Fruit fly (Drosophila melanogaster) whole organism, embryonic: Measurements from ENCODE around the gene Cfp1.

Source experiments
- BEAF-32 ChIP-seq: fragments of 200-800 bp; sonication (Bioruptor generic); optimal IDR thresholded peaks from 3 replicates; lab custom pipeline; 2017; ENCODE audit warnings: missing biosample characterization, missing genetic modification characterization, mild to moderate bottlenecking, moderate library complexity, missing genetic modification reagents
- Bdp1 ChIP-seq: fragments of 200-800 bp; sonication (Bioruptor generic); optimal IDR thresholded peaks from 3 replicates; lab custom pipeline; 2016; ENCODE audit warnings: missing biosample characterization, missing genetic modification characterization
- Bgb ChIP-seq: fragments of 200-800 bp; sonication (Bioruptor generic); IDR thresholded peaks from 2 replicates; pipeline ENCODE4 v1.3.6; 2022; ENCODE audit warnings: missing biosample characterization, missing genetic modification characterization; ENCODE audit not compliant: partially characterized antibody
- CG10267 ChIP-seq: fragments of 200-800 bp; sonication (Bioruptor generic); optimal IDR thresholded peaks from 2 replicates; lab custom pipeline; 2018; ENCODE audit warnings: missing biosample characterization, mild to moderate bottlenecking, missing genetic modification characterization, moderate library complexity
- CG12769 ChIP-seq: fragments of 200-800 bp; sonication (Bioruptor generic); optimal IDR thresholded peaks from 2 replicates; lab custom pipeline; 2019; ENCODE audit warnings: missing biosample characterization, mild to moderate bottlenecking, missing genetic modification characterization, moderate library complexity
- CG13287 ChIP-seq: fragments of 200-800 bp; sonication (Bioruptor generic); IDR thresholded peaks from 2 replicates; pipeline ENCODE4 v1.3.6; 2022; ENCODE audit warnings: missing biosample characterization, missing genetic modification characterization; ENCODE audit not compliant: partially characterized antibody
- CG14710 ChIP-seq: fragments of 200-800 bp; sonication (Bioruptor generic); optimal IDR thresholded peaks from 3 replicates; lab custom pipeline; 2019; ENCODE audit warnings: missing biosample characterization, mild to moderate bottlenecking, missing genetic modification characterization, moderate library complexity
- CG15696 ChIP-seq: fragments of 200-800 bp; sonication (Bioruptor generic); optimal IDR thresholded peaks from 2 replicates; lab custom pipeline; 2019; ENCODE audit warnings: missing biosample characterization, mild to moderate bottlenecking, missing genetic modification characterization, moderate library complexity
- CG16813 ChIP-seq: fragments of 200-800 bp; sonication (Bioruptor generic); IDR thresholded peaks from 3 replicates; pipeline ENCODE4 v1.3.6; 2022; ENCODE audit warnings: missing biosample characterization, missing genetic modification characterization; ENCODE audit not compliant: partially characterized antibody
- CG2116 ChIP-seq: fragments of 200-800 bp; sonication (Bioruptor generic); optimal IDR thresholded peaks from 3 replicates; lab custom pipeline; 2018; ENCODE audit warnings: missing biosample characterization, mild to moderate bottlenecking, missing genetic modification characterization
- CG30020 ChIP-seq: fragments of 200-800 bp; optimal IDR thresholded peaks from 2 replicates; lab custom pipeline; 2019; ENCODE audit warnings: missing biosample characterization, mild to moderate bottlenecking, missing genetic modification characterization, moderate library complexity
- CG30403 ChIP-seq: fragments of 200-800 bp; sonication (Bioruptor generic); optimal IDR thresholded peaks from 3 replicates; lab custom pipeline; 2016; ENCODE audit warnings: missing biosample characterization, missing genetic modification characterization
- CG34224 ChIP-seq: fragments of 200-800 bp; sonication (Bioruptor generic); IDR thresholded peaks from 3 replicates; pipeline ENCODE4 v1.3.6; 2022; ENCODE audit warnings: missing biosample characterization, missing genetic modification characterization; ENCODE audit not compliant: partially characterized antibody
- CG4404 ChIP-seq: fragments of 200-800 bp; sonication (Bioruptor generic); IDR thresholded peaks from 2 replicates; pipeline ENCODE4 v1.3.6; 2022; ENCODE audit warnings: missing biosample characterization, missing genetic modification characterization
- CG6791 ChIP-seq: fragments of 200-800 bp; sonication (Bioruptor generic); IDR thresholded peaks from 3 replicates; pipeline ENCODE4 v1.3.6; 2022; ENCODE audit warnings: missing biosample characterization, missing genetic modification characterization; ENCODE audit not compliant: partially characterized antibody
- Dll ChIP-seq: fragments of 200-800 bp; sonication (Bioruptor generic); IDR thresholded peaks from 4 replicates; pipeline ENCODE4 v1.3.6; 2022; ENCODE audit warnings: missing biosample characterization, missing genetic modification characterization; ENCODE audit not compliant: partially characterized antibody
- Doc3 ChIP-seq: fragments of 200-800 bp; sonication (Bioruptor generic); IDR thresholded peaks from 3 replicates; pipeline ENCODE4 v1.3.6; 2022; ENCODE audit warnings: missing biosample characterization, missing genetic modification characterization; ENCODE audit not compliant: partially characterized antibody
- Dp ChIP-seq: fragments of 200-800 bp; sonication (Bioruptor generic); optimal IDR thresholded peaks from 2 replicates; lab custom pipeline; 2018; ENCODE audit warnings: missing biosample characterization, mild to moderate bottlenecking, missing genetic modification characterization, moderate library complexity
- Dref ChIP-seq: fragments of 200-800 bp; sonication (Bioruptor generic); IDR thresholded peaks from 2 replicates; pipeline ENCODE4 v1.3.6; 2022; ENCODE audit warnings: missing biosample characterization, missing genetic modification characterization
- Drgx ChIP-seq: fragments of 200-800 bp; sonication (Bioruptor generic); IDR thresholded peaks from 2 replicates; pipeline ENCODE4 v1.3.6; 2022; ENCODE audit warnings: missing biosample characterization, missing genetic modification characterization
- E2f2 ChIP-seq: fragments of 200-800 bp; sonication (Bioruptor generic); IDR thresholded peaks from 2 replicates; pipeline ENCODE4 v1.3.6; 2022; ENCODE audit warnings: missing biosample characterization, missing genetic modification characterization
- MBD-R2 ChIP-seq: fragments of 200-800 bp; sonication (Bioruptor generic); IDR thresholded peaks from 2 replicates; pipeline ENCODE4 v1.3.6; 2022; ENCODE audit warnings: missing biosample characterization, missing genetic modification characterization
- MESR4 ChIP-seq: fragments of 200-800 bp; sonication (Bioruptor generic); optimal IDR thresholded peaks from 2 replicates; lab custom pipeline; 2018; ENCODE audit warnings: missing biosample characterization, mild to moderate bottlenecking, missing genetic modification characterization, moderate library complexity
- NFAT ChIP-seq: fragments of 200-800 bp; sonication (Bioruptor generic); IDR thresholded peaks from 2 replicates; pipeline ENCODE4 v1.3.6; 2022; ENCODE audit warnings: missing biosample characterization, missing genetic modification characterization
- Opbp ChIP-seq: fragments of 200-800 bp; sonication (Bioruptor generic); IDR thresholded peaks from 3 replicates; pipeline ENCODE4 v1.3.6; 2022; ENCODE audit warnings: missing biosample characterization, missing genetic modification characterization; ENCODE audit not compliant: partially characterized antibody
- Scr ChIP-seq: fragments of 200-800 bp; sonication (Bioruptor generic); IDR thresholded peaks from 2 replicates; pipeline ENCODE4 v1.3.6; 2022; ENCODE audit warnings: missing biosample characterization, missing genetic modification characterization; ENCODE audit not compliant: partially characterized antibody
- Sry-δ ChIP-seq: fragments of 200-800 bp; sonication (Bioruptor generic); optimal IDR thresholded peaks from 2 replicates; lab custom pipeline; 2016; ENCODE audit warnings: missing biosample characterization, missing genetic modification characterization
- Ssrp ChIP-seq: fragments of 200-800 bp; sonication (Bioruptor generic); optimal IDR thresholded peaks from 2 replicates; lab custom pipeline; 2018; ENCODE audit warnings: missing biosample characterization, mild to moderate bottlenecking, missing genetic modification characterization, moderate library complexity
- amos ChIP-seq: fragments of 200-800 bp; sonication (Bioruptor generic); IDR thresholded peaks from 2 replicates; pipeline ENCODE4 v1.3.6; 2022; ENCODE audit warnings: missing biosample characterization, missing genetic modification characterization; ENCODE audit not compliant: partially characterized antibody
- chinmo ChIP-seq: fragments of 200-800 bp; sonication (Bioruptor generic); IDR thresholded peaks from 4 replicates; pipeline ENCODE4 v1.3.6; 2022; ENCODE audit warnings: missing biosample characterization, missing genetic modification characterization; ENCODE audit not compliant: partially characterized antibody
- cwo ChIP-seq: fragments of 200-800 bp; sonication (Bioruptor generic); optimal IDR thresholded peaks from 3 replicates; lab custom pipeline; 2017; ENCODE audit warnings: missing biosample characterization, missing genetic modification characterization, mild to moderate bottlenecking, moderate library complexity, missing genetic modification reagents
- h ChIP-seq: fragments of >200 bp; optimal IDR thresholded peaks from 2 replicates; lab custom pipeline; 2017
- hbn ChIP-seq: fragments of 200-800 bp; sonication (Bioruptor generic); IDR thresholded peaks from 2 replicates; pipeline ENCODE4 v1.3.6; 2022; ENCODE audit warnings: missing biosample characterization, missing genetic modification characterization; ENCODE audit not compliant: partially characterized antibody
- inv ChIP-seq: fragments of 200-800 bp; sonication (Bioruptor generic); IDR thresholded peaks from 2 replicates; pipeline ENCODE4 v1.3.6; 2022; ENCODE audit warnings: missing biosample characterization, missing genetic modification characterization; ENCODE audit not compliant: partially characterized antibody
- knrl ChIP-seq: fragments of 200-800 bp; sonication (Bioruptor generic); IDR thresholded peaks from 3 replicates; pipeline ENCODE4 v1.3.6; 2022; ENCODE audit warnings: missing biosample characterization, missing genetic modification characterization; ENCODE audit not compliant: partially characterized antibody
- lola ChIP-seq, 3 experiments: fragments of >200 bp in 2 of 3; fragments of 200-800 bp in 1 of 3; sonication (Bioruptor generic) in 1 of 3; optimal IDR thresholded peaks; 2 replicates each; lab custom pipeline; 2017 to 2019; ENCODE audit warnings: missing biosample characterization in 3 of 3, missing genetic modification characterization in 3 of 3, mild to moderate bottlenecking in 1 of 3, moderate library complexity in 1 of 3
- nerfin-1 ChIP-seq: fragments of 200-800 bp; sonication (Bioruptor generic); optimal IDR thresholded peaks from 3 replicates; lab custom pipeline; 2019; ENCODE audit warnings: missing biosample characterization, mild to moderate bottlenecking, missing genetic modification characterization, moderate library complexity
- nmo ChIP-seq: fragments of 200-800 bp; sonication (Bioruptor generic); optimal IDR thresholded peaks from 2 replicates; lab custom pipeline; 2018; ENCODE audit warnings: missing biosample characterization, mild to moderate bottlenecking, missing genetic modification characterization, moderate library complexity
- phol ChIP-seq: fragments of 200-800 bp; sonication (Bioruptor generic); optimal IDR thresholded peaks from 3 replicates; lab custom pipeline; 2018; ENCODE audit warnings: missing biosample characterization, mild to moderate bottlenecking, missing genetic modification characterization, moderate library complexity
- row ChIP-seq: fragments of 200-800 bp; sonication (Bioruptor generic); IDR thresholded peaks from 3 replicates; pipeline ENCODE4 v1.3.6; 2022; ENCODE audit warnings: missing biosample characterization, missing genetic modification characterization
- sob ChIP-seq: fragments of 200-800 bp; sonication (Bioruptor generic); IDR thresholded peaks from 2 replicates; pipeline ENCODE4 v1.3.6; 2022; ENCODE audit warnings: missing biosample characterization, missing genetic modification characterization
- sqz ChIP-seq: fragments of 200-800 bp; sonication (Bioruptor generic); optimal IDR thresholded peaks from 3 replicates; lab custom pipeline; 2018; ENCODE audit warnings: missing biosample characterization, mild to moderate bottlenecking, missing genetic modification characterization
- trem ChIP-seq: fragments of 200-800 bp; optimal IDR thresholded peaks from 3 replicates; lab custom pipeline; 2019; ENCODE audit warnings: missing biosample characterization, mild to moderate bottlenecking, missing genetic modification characterization, moderate library complexity
- unc-4 ChIP-seq: fragments of 200-800 bp; sonication (Bioruptor generic); IDR thresholded peaks from 2 replicates; pipeline ENCODE4 v1.3.6; 2022; ENCODE audit warnings: missing biosample characterization, missing genetic modification characterization; ENCODE audit not compliant: partially characterized antibody
- vnd ChIP-seq: fragments of 200-800 bp; sonication (Bioruptor generic); IDR thresholded peaks from 3 replicates; pipeline ENCODE4 v1.3.6; 2022; ENCODE audit warnings: missing biosample characterization, missing genetic modification characterization; ENCODE audit not compliant: partially characterized antibody

Cfp1 gene

DNA sequence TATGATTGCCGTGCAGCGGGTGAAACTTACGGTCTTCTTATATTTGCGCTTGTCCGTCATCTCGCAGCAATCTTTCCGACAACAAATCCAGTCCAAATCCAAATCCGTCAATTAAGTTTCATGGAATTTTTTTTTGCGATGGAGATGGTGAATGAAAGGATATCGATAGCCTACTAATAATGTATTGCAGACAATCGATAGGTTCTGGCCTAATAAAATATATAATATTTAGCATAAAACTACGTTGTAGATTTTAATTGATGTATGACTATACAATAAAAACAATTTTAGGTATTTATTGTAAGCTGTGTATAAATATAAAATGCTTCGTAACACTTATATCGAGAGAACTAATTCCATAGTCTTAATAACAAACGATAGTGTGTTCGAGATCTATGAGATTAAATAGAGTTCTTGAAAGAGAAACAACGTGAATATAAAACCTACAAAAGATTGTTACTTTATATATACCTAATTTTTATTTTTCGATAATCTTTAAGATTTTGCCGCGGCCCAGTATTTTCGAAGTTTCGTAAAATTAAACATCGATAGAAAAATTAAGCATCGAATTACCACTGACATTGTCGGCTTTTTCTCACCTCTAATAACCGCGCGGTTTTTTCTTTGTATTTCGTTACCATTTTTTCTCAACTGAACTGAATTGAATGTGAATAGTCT lies at the start of gene Cfp1, which contains the start of gene Aladin:
Gene Cfp1 (minus strand): TSS at position 131 of the 678 bp plus-strand sequence.
Gene Aladin (plus strand): TSS at position 584 of the 678 bp plus-strand sequence.
- peak; percentile 53 for TF ChIP-seq row
- peak; percentile 77 for TF ChIP-seq BEAF-32 (GFP tag; lab: Kevin White, UChicago)
- no peak for TF ChIP-seq CG4404 (GFP tag; lab: Robert Waterston, UW)
- TF ChIP-seq trem (tag; lab: Kevin White, UChicago): peak; percentile 13
- TF ChIP-seq CG6791: peak; percentile 40; the same call in 1 of the 3 replicates
- TF ChIP-seq sqz (GFP tag; lab: Kevin White, UChicago): no peak
- TF ChIP-seq chinmo (GFP tag; lab: Robert Waterston, UW): 0 out of 4 replicates have a peak, but pooled peaks have one; percentile 28
- TF ChIP-seq Dp: peak; percentile 66
- no peak for TF ChIP-seq nerfin-1 (tag; lab: Kevin White, UChicago)
- TF ChIP-seq vnd: 0 out of 3 replicates have a peak, but pooled peaks have one; percentile 26
- peak; percentile 13 for TF ChIP-seq CG10267 (tag; lab: Kevin White, UChicago)
- peak; percentile 69 for TF ChIP-seq CG13287 (GFP tag; lab: Robert Waterston, UW)
- peak; percentile 6 for TF ChIP-seq phol (tag; lab: Kevin White, UChicago)
- TF ChIP-seq Bdp1 (GFP tag; lab: Kevin White, UChicago): no peak
- TF ChIP-seq sob (GFP tag; lab: Robert Waterston, UW): no peak
- TF ChIP-seq cwo (GFP tag; lab: Kevin White, UChicago): no peak
- TF ChIP-seq Sry-δ (GFP tag; lab: Kevin White, UChicago): peak; percentile 71
- TF ChIP-seq inv (GFP tag; lab: Robert Waterston, UW): peak; percentile 43
- peak; percentile 39 for TF ChIP-seq MBD-R2 (GFP tag; lab: Robert Waterston, UW)
- peak in 1 of 3 experiments; percentile 5 for TF ChIP-seq lola (GFP tag; optimal IDR thresholded peaks at IDR 0.05; lab: Kevin White, UChicago)
- peak; percentile 34 for TF ChIP-seq CG14710 (tag; lab: Kevin White, UChicago)
- no peak for TF ChIP-seq CG12769
- peak; percentile 55 for TF ChIP-seq MESR4
- 0 out of 3 replicates have a peak, but pooled peaks have one; percentile 24 for TF ChIP-seq Doc3
- TF ChIP-seq CG2116 (GFP tag; lab: Kevin White, UChicago): peak; percentile 66
- peak; percentile 70; the same call in 3 of the 4 replicates for TF ChIP-seq Dll (GFP tag; lab: Robert Waterston, UW)
- peak; percentile 50; the same call in 2 of the 3 replicates for TF ChIP-seq Opbp (GFP tag; lab: Robert Waterston, UW)
- TF ChIP-seq E2f2 (GFP tag; lab: Robert Waterston, UW): peak; percentile 57
- TF ChIP-seq knrl (GFP tag; lab: Robert Waterston, UW): peak; percentile 64; the same call in 2 of the 3 replicates
- peak; percentile 41; the same call in 1 of the 2 replicates for TF ChIP-seq amos (GFP tag; lab: Robert Waterston, UW)
- TF ChIP-seq Scr (GFP tag; lab: Robert Waterston, UW): peak; percentile 72
- peak; percentile 4 for TF ChIP-seq CG30403 (GFP tag; lab: Kevin White, UChicago)
- TF ChIP-seq Drgx (GFP tag; lab: Robert Waterston, UW): no peak
- TF ChIP-seq Ssrp (tag; lab: Kevin White, UChicago): no peak
- no peak for TF ChIP-seq h (lab: Kevin White, UChicago)
- peak; percentile 37; the same call in 2 of the 3 replicates for TF ChIP-seq CG34224
- TF ChIP-seq nmo (GFP tag; lab: Kevin White, UChicago): peak; percentile 23
- TF ChIP-seq CG30020 (tag; lab: Kevin White, UChicago): peak; percentile 27
- peak; percentile 61 for TF ChIP-seq Dref (GFP tag; lab: Robert Waterston, UW)
- TF ChIP-seq hbn (GFP tag; lab: Robert Waterston, UW): peak; percentile 32; the same call in 1 of the 2 replicates
- TF ChIP-seq CG16813 (GFP tag; lab: Robert Waterston, UW): peak; percentile 59; the same call in 2 of the 3 replicates
- TF ChIP-seq CG15696 (tag; lab: Kevin White, UChicago): no peak
- peak; percentile 60; the same call in 1 of the 2 replicates for TF ChIP-seq unc-4 (GFP tag; lab: Robert Waterston, UW)
- 0 out of 2 replicates have a peak, but pooled peaks have one; percentile 10 for TF ChIP-seq NFAT (GFP tag; lab: Robert Waterston, UW)
- TF ChIP-seq Bgb (GFP tag; lab: Robert Waterston, UW): peak; percentile 33
- TF ChIP-seq, all 482 proteins: peak for 34
